Worm (Caenorhabditis elegans) whole organism, young adult: ENCODE measurements around the gene M02E1.3.
"Not testable (repeated sequence)": the region's sequence is repeated elsewhere in the genome, so short reads cannot be mapped to it uniquely, and the experiment has no call there.

Experiments used
- F39B2.1 ChIP-seq: fragments of 200-800 bp; sonication (Bioruptor generic); IDR thresholded peaks from 2 replicates; pipeline ENCODE4 v1.3.6; 2022; ENCODE audit warnings: missing genetic modification reagents, missing genetic modification characterization, missing compliant biosample characterization
- F49E8.2 ChIP-seq: sonication (generic microtip); optimal IDR thresholded peaks from 3 replicates; lab custom pipeline; 2017; ENCODE audit warnings: missing genetic modification characterization, mild to moderate bottlenecking, missing compliant biosample characterization, antibody characterized with exemption, moderate library complexity; ENCODE audit not compliant: insufficient read depth
- K11D2.4 ChIP-seq: fragments of 200-800 bp; sonication (Bioruptor generic); IDR thresholded peaks from 2 replicates; pipeline ENCODE4 v1.3.6; 2022; ENCODE audit warnings: missing genetic modification reagents, missing genetic modification characterization, missing compliant biosample characterization
- K12H6.12 ChIP-seq: fragments of 200-800 bp; sonication (Bioruptor generic); optimal IDR thresholded peaks from 2 replicates; lab custom pipeline; 2018; ENCODE audit warnings: mild to moderate bottlenecking, missing genetic modification characterization, missing compliant biosample characterization
- Y53F4B.3 ChIP-seq: fragments of 200-800 bp; sonication (Bioruptor generic); IDR thresholded peaks from 2 replicates; pipeline ENCODE4 v1.3.6; 2022; ENCODE audit warnings: missing genetic modification reagents, missing genetic modification characterization, missing compliant biosample characterization
- Y53G8AR.9 ChIP-seq: fragments of 200-800 bp; sonication (Bioruptor generic); conservative IDR thresholded peaks from 2 replicates; pipeline ENCODE4 v1.3.6; 2022; ENCODE audit warnings: missing genetic modification reagents, missing genetic modification characterization, missing compliant biosample characterization
- Y56A3A.18 ChIP-seq: fragments of 200-800 bp; sonication (Bioruptor generic); IDR thresholded peaks from 2 replicates; pipeline ENCODE4 v1.3.6; 2022; ENCODE audit warnings: missing genetic modification reagents, missing genetic modification characterization, missing compliant biosample characterization
- ZK185.1 ChIP-seq: sonication (generic microtip); optimal IDR thresholded peaks from 2 replicates; lab custom pipeline; 2016; ENCODE audit warnings: mild to moderate bottlenecking, missing genetic modification characterization, missing compliant biosample characterization; ENCODE audit not compliant: poor library complexity, severe bottlenecking
- akir-1 ChIP-seq: fragments of 200-800 bp; sonication (Bioruptor generic); optimal IDR thresholded peaks from 2 replicates; lab custom pipeline; 2018; ENCODE audit warnings: mild to moderate bottlenecking, missing genetic modification characterization, moderate library complexity, missing compliant biosample characterization
- ama-1 ChIP-seq, 3 experiments: fragments of 150-350 bp in 1 of 3; sonication (generic microtip) in 2 of 3; optimal IDR thresholded peaks; 2 replicates each; lab custom pipeline; 2014 to 2018; ENCODE audit warnings: missing biosample characterization in 2 of 3, missing genetic modification characterization in 2 of 3, missing genetic modification reagents in 2 of 3
- atf-7 ChIP-seq: sonication (generic microtip); optimal IDR thresholded peaks from 2 replicates; lab custom pipeline; 2017; ENCODE audit warnings: mild to moderate bottlenecking, missing genetic modification characterization, missing compliant biosample characterization
- athp-1 ChIP-seq: sonication (generic microtip); optimal IDR thresholded peaks from 2 replicates; lab custom pipeline; 2017; ENCODE audit warnings: mild to moderate bottlenecking, missing genetic modification characterization, missing compliant biosample characterization
- attf-3 ChIP-seq: fragments of 200-800 bp; sonication (Bioruptor generic); conservative IDR thresholded peaks from 2 replicates; pipeline ENCODE4 v1.3.6; 2022; ENCODE audit warnings: missing genetic modification reagents, missing genetic modification characterization, missing compliant biosample characterization
- ccch-3 ChIP-seq: fragments of 200-800 bp; sonication (Bioruptor generic); optimal IDR thresholded peaks from 2 replicates; lab custom pipeline; 2018; ENCODE audit warnings: mild to moderate bottlenecking, missing genetic modification characterization, missing compliant biosample characterization
- cebp-1 ChIP-seq, 2 experiments: fragments of 200-800 bp in 1 of 2; sonication (Bioruptor generic) in 1 of 2; sonication (generic microtip) in 1 of 2; IDR thresholded peaks in 1 of 2; optimal IDR thresholded peaks in 1 of 2; 2 replicates each; pipeline versions ENCODE4 v1.3.6 to Lab custom; 2017 to 2022; ENCODE audit warnings: missing compliant biosample characterization in 2 of 2, missing genetic modification characterization in 2 of 2, mild to moderate bottlenecking in 1 of 2, missing genetic modification reagents in 1 of 2, moderate library complexity in 1 of 2
- ceh-100 ChIP-seq: fragments of 200-800 bp; sonication (Bioruptor generic); IDR thresholded peaks from 2 replicates; pipeline ENCODE4 v1.3.6; 2022; ENCODE audit warnings: missing genetic modification reagents, missing genetic modification characterization, missing compliant biosample characterization
- ceh-91 ChIP-seq: fragments of 200-800 bp; sonication (Bioruptor generic); IDR thresholded peaks from 2 replicates; pipeline ENCODE4 v1.3.6; 2022; ENCODE audit warnings: missing genetic modification reagents, missing genetic modification characterization, missing compliant biosample characterization
- die-1 ChIP-seq: sonication (generic microtip); optimal IDR thresholded peaks from 2 replicates; lab custom pipeline; 2016; ENCODE audit warnings: missing genotype, mild to moderate bottlenecking, missing genetic modification characterization, missing compliant biosample characterization
- dox-1 ChIP-seq: fragments of 200-800 bp; sonication (Bioruptor generic); IDR thresholded peaks from 2 replicates; pipeline ENCODE4 v1.3.6; 2022; ENCODE audit warnings: missing genetic modification reagents, missing genetic modification characterization, missing compliant biosample characterization
- dpl-1 ChIP-seq: fragments of 150-350 bp; optimal IDR thresholded peaks from 2 replicates; lab custom pipeline; 2014; ENCODE audit warnings: missing biosample characterization, missing genetic modification reagents, missing genetic modification characterization
- gei-17 ChIP-seq: fragments of 200-800 bp; sonication (Bioruptor generic); optimal IDR thresholded peaks from 2 replicates; lab custom pipeline; 2018; ENCODE audit warnings: mild to moderate bottlenecking, missing genetic modification characterization, missing compliant biosample characterization
- lin-26 ChIP-seq: fragments of 200-800 bp; sonication (Bioruptor generic); IDR thresholded peaks from 2 replicates; pipeline ENCODE4 v1.3.6; 2022; ENCODE audit warnings: missing genetic modification reagents, missing genetic modification characterization, missing compliant biosample characterization
- mcd-1 ChIP-seq: fragments of 200-800 bp; sonication (Bioruptor generic); IDR thresholded peaks from 2 replicates; pipeline ENCODE4 v1.3.6; 2022; ENCODE audit warnings: missing genetic modification reagents, missing genetic modification characterization, missing compliant biosample characterization
- mel-28 ChIP-seq: sonication (generic microtip); optimal IDR thresholded peaks from 2 replicates; lab custom pipeline; 2016; ENCODE audit warnings: borderline replicate concordance, mild to moderate bottlenecking, missing genetic modification characterization, missing compliant biosample characterization
- mxl-1 ChIP-seq: sonication (generic microtip); optimal IDR thresholded peaks from 2 replicates; lab custom pipeline; 2016; ENCODE audit warnings: missing genetic modification characterization, missing compliant biosample characterization
- nfya-2 ChIP-seq: fragments of 200-800 bp; sonication (Bioruptor generic); IDR thresholded peaks from 2 replicates; pipeline ENCODE4 v1.3.6; 2022; ENCODE audit warnings: missing genetic modification reagents, missing genetic modification characterization, missing compliant biosample characterization
- nhr-80 ChIP-seq: sonication (generic microtip); optimal IDR thresholded peaks from 2 replicates; lab custom pipeline; 2016; ENCODE audit warnings: missing genetic modification characterization, missing compliant biosample characterization
- nhr-90 ChIP-seq: sonication (generic microtip); optimal IDR thresholded peaks from 2 replicates; lab custom pipeline; 2016; ENCODE audit warnings: missing genotype, mild to moderate bottlenecking, missing genetic modification characterization, missing compliant biosample characterization
- repo-1 ChIP-seq: sonication (generic microtip); optimal IDR thresholded peaks from 2 replicates; lab custom pipeline; 2017; ENCODE audit warnings: mild to moderate bottlenecking, missing genetic modification characterization, missing compliant biosample characterization
- unc-62 ChIP-seq: fragments of 150-350 bp; optimal IDR thresholded peaks from 2 replicates; lab custom pipeline; 2014; ENCODE audit warnings: missing biosample characterization, missing genetic modification reagents, missing genetic modification characterization
- xnd-1 ChIP-seq: sonication (generic microtip); optimal IDR thresholded peaks from 2 replicates; lab custom pipeline; 2016; ENCODE audit warnings: missing genotype, missing genetic modification reagents, missing genetic modification characterization, missing compliant biosample characterization
- ztf-18 ChIP-seq: sonication (generic microtip); optimal IDR thresholded peaks from 2 replicates; lab custom pipeline; 2016; ENCODE audit warnings: missing genotype, mild to moderate bottlenecking, missing genetic modification characterization, missing compliant biosample characterization
- ztf-26 ChIP-seq: sonication (generic microtip); optimal IDR thresholded peaks from 2 replicates; lab custom pipeline; 2017; ENCODE audit warnings: missing genetic modification characterization, missing compliant biosample characterization

The M02E1.3 gene

DNA sequence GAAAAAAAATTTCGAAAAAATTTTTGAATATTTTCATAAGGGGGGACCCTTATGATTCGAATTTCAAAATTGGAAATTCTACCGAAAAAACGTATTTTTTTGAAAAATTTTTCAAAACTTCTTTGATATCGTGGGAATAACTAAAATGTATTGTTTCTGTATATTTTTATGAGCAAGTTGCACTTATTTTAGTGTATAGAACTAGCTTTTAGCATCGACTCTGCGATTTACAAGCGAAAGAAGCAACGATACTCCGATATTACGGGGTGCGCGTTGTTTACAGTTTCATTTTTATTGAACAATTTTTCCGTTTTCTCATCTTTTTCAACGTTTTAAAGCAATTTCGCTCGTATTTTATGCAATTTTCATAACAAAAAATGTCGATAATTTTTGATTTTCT, at the start of gene M02E1.3:
TSS of gene M02E1.3 (plus strand) at position 301 of the 400 bp plus-strand sequence.
- TF ChIP-seq attf-3 (GFP tag; lab: Robert Waterston, UW): peak; percentile 82

DNA sequence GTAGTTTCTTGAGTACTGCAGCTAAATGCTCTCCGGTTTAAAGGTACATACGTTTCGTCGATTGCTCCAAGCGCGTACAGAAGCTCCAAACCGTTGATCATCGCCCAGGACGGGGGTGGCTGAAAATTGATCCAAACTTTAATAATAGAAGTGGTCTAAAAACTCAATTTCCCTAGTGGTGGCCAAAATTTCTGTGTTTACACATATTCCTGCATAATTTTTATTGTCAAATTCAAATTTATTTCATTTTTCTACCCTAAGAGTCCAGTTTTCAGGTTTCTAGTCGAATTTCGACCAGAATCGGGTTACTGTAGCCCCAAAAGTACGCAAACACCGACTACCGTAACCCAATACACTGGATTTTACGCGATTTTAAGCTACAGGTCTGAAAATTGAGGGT, 48.4 kb upstream of the M02E1.3 start, which contains the start of gene Y108F1.5:
TSS of gene Y108F1.5 (minus strand) at position 101 of the 400 bp plus-strand sequence.
- not testable (repeated sequence) for TF ChIP-seq F49E8.2 (tag; lab: Kevin White, UChicago); Y53F4B.3 (GFP tag; lab: Robert Waterston, UW); die-1 (tag; lab: Kevin White, UChicago)

DNA sequence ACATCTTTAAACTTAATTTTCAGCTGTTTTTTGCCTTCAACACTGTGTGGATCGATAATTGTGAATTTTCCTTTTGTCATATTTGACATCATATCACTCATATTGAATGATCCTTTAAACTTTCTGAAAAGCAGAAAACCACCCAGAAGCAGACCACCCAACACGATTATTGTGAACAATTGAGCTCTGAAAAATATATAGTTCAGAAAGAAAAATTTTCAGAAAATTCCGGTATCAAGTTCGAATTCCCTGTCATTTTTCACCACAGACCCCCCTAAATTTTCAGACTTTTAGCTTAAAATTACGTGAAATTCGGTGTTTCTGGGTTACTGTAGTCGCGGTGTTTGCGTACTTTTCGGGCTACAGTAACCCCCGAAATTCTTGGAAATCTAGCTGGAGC, 36.2 kb upstream of the M02E1.3 start, which contains the start of gene Y47C4A.1:
TSS of gene Y47C4A.1 (minus strand) at position 101 of the 400 bp plus-strand sequence.
- TF ChIP-seq nhr-80 (tag; lab: Kevin White, UChicago); ccch-3 (GFP tag; lab: Kevin White, UChicago); mxl-1 (tag; lab: Kevin White, UChicago): not testable (repeated sequence)

DNA sequence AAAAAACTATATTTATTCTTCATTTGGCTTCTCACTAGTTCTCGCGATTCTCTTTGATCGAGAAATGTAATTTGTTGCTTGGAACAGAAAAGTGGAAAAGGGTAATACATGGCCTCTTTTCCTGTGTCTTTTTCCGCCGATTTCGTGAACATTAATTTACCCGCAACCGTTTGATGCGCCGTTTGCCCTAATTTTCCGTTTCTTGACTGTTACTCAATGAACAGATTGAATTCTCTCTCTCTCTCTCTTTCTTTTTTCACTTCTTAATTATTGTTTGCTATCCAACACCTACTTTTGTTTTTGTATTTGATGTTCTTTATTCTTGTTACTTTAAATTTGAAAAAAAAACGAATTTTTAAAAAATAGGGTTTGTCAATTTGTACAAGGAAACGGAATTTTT, 26.6 kb upstream of the M02E1.3 start:
- no peak for TF ChIP-seq unc-62
- no peak for TF ChIP-seq ztf-18 (tag; lab: Kevin White, UChicago)
- no peak for TF ChIP-seq K11D2.4 (GFP tag; lab: Robert Waterston, UW)
- no peak for TF ChIP-seq ama-1 (optimal IDR thresholded peaks at IDR 0.05; lab: Kevin White, UChicago)
- TF ChIP-seq ama-1 (GFP tag; optimal IDR thresholded peaks at IDR 0.05; lab: Kevin White, UChicago): no peak
- no peak for TF ChIP-seq nhr-90
- TF ChIP-seq Y53F4B.3 (GFP tag; lab: Robert Waterston, UW): no peak
- no peak for TF ChIP-seq K12H6.12 (tag; lab: Kevin White, UChicago)
- no peak for TF ChIP-seq mel-28
- no peak for TF ChIP-seq Y53G8AR.9 (GFP tag; lab: Robert Waterston, UW)
- TF ChIP-seq ceh-91 (GFP tag; lab: Robert Waterston, UW): no peak
- no peak for TF ChIP-seq mcd-1
- no peak for TF ChIP-seq F39B2.1
- TF ChIP-seq ZK185.1 (tag; lab: Kevin White, UChicago): no peak
- TF ChIP-seq ccch-3 (GFP tag; lab: Kevin White, UChicago): no peak
- no peak for TF ChIP-seq athp-1 (tag; lab: Kevin White, UChicago)
- no peak for TF ChIP-seq atf-7 (tag; lab: Kevin White, UChicago)
- no peak for TF ChIP-seq ceh-100 (GFP tag; lab: Robert Waterston, UW)
- TF ChIP-seq akir-1: no peak
- TF ChIP-seq, all 124 proteins: peak for 0

DNA sequence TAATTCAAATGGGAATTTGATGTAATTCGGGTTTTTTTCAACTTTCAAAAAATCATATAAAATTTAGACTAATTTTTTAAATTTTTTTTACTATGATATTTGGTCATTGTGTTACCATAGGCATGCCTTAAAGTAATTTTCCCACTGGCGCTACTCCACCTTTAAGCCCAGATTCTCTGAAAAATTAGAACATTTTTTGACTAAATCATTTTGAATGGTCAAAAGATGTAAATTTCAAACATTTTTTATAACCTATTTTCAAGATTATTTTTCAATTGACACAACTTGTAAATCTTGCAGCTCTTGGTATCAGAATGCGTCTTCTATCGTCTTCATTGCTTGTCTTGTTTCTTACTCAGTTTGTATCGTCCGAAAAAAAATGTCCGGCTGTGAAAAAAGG, 25.4 kb upstream of the M02E1.3 start, which contains the start of gene R57.2:
TSS of gene R57.2 (plus strand) at position 301 of the 400 bp plus-strand sequence.
- TF ChIP-seq gei-17 (no peak), xnd-1 (tag; lab: Kevin White, UChicago) (no peak), attf-3 (GFP tag; lab: Robert Waterston, UW) (no peak), repo-1 (tag; lab: Kevin White, UChicago) (no peak), ama-1 (optimal IDR thresholded peaks at IDR 0.05; lab: Kevin White, UChicago) (no peak), ama-1 (GFP tag; optimal IDR thresholded peaks at IDR 0.05; lab: Kevin White, UChicago) (no peak), cebp-1 (GFP tag; IDR thresholded peaks at IDR 0.05; lab: Robert Waterston, UW) (no peak), cebp-1 (tag; optimal IDR thresholded peaks at IDR 0.05; lab: Kevin White, UChicago) (no peak), Y56A3A.18 (no peak), nfya-2 (GFP tag; lab: Robert Waterston, UW) (no peak), akir-1 (no peak), ztf-26 (tag; lab: Kevin White, UChicago) (no peak), dpl-1 (GFP tag; lab: Kevin White, UChicago) (no peak), lin-26 (GFP tag; lab: Robert Waterston, UW) (no peak), K12H6.12 (tag; lab: Kevin White, UChicago) (no peak), dox-1 (GFP tag; lab: Robert Waterston, UW) (no peak)
